Worm (Caenorhabditis elegans) whole organism, dauer: ENCODE measurements around the gene cwp-3.

Source experiments
- unc-62 ChIP-seq: sonication (generic microtip); optimal IDR thresholded peaks from 2 replicates; lab custom pipeline; 2017; ENCODE audit warnings: missing biosample characterization, missing genetic modification reagents, missing genetic modification characterization

The cwp-3 gene

ce11 chrV:4844591-4844990, 2.0 kb downstream of the cwp-3 start, which contains the start of gene abhd-5.2:
Gene abhd-5.2 (plus strand): TSS chrV:4844685.
- TF ChIP-seq unc-62 (GFP tag; lab: Kevin White, UChicago) = no peak

- TF ChIP-seq unc-62 (GFP tag; lab: Kevin White, UChicago) = no peak
Observed at ce11 chrV:4846507-4846906, 3.9 kb downstream of the cwp-3 start.

DNA sequence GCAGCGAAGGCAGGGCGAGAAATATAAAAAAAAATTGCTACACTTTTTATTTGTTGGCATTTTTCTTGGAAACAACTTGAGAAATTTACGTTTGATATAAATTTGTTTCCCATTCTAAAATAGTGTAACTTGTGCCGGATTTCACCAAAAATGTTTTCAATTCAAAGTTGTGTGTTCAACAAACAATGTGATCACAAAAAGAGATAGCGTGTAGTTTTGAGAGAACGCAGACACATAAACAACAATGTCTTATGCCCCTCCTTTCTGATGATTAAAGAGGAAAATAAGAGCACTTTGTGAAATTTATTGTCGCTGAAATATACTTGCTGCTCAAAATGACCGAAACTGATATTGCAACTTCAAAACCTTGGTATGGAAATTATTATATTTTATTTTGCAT, 4.8 kb downstream of the cwp-3 start, which contains the start of gene abhd-5.1:
Gene abhd-5.1, plus strand, starts transcription at position 230 of the 400 bp plus-strand sequence.
- no peak for TF ChIP-seq unc-62 (GFP tag; lab: Kevin White, UChicago)

DNA sequence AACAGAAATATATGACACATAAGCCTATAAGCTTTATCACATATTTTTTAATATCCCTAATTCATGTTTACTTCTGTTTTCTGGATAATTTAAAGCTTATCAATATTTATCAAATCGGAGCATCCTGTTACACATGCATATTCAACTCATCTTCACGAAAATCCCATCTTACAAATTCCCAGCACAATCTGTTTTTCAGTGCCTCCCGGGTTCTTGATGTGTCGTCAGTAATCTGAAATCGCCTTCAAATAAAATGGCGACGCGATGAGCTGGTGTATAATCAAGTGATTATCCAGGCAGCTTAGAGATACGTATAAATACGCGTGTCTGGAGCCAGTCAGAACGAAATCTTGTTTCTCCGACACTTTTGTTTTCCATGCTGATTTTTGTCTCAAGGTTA, 7.8 kb downstream of the cwp-3 start:
- no peak for TF ChIP-seq unc-62 (GFP tag; lab: Kevin White, UChicago)

ce11 chrV:4851138-4851537, 8.5 kb downstream of the cwp-3 start, which contains the start of gene nex-4:
Gene nex-4 (plus strand): TSS chrV:4851438.
- TF ChIP-seq unc-62 (GFP tag; lab: Kevin White, UChicago) = no peak

DNA sequence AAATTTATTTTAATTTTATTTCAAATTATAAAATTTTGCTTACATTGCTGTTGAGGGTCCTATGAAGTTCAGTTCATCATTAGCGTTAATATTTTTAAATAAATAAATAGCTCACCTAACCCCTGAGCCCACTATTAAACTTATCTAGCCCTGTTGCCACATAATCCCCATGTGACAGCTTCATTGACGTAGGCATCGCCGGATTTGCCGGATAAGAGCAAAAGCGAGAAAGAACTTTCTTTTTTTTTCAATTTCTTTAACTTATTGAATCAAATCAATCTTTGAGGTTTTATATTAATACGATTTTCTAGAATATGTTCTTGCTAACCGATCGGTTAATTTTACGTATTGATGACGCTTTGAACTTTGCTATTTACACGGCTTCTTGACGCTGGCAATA, 9.3 kb downstream of the cwp-3 start:
- no peak for TF ChIP-seq unc-62 (GFP tag; lab: Kevin White, UChicago)

- no peak for TF ChIP-seq unc-62 (GFP tag; lab: Kevin White, UChicago)
Observed at ce11 chrV:4857561-4857960, 14.9 kb downstream of the cwp-3 start.

DNA sequence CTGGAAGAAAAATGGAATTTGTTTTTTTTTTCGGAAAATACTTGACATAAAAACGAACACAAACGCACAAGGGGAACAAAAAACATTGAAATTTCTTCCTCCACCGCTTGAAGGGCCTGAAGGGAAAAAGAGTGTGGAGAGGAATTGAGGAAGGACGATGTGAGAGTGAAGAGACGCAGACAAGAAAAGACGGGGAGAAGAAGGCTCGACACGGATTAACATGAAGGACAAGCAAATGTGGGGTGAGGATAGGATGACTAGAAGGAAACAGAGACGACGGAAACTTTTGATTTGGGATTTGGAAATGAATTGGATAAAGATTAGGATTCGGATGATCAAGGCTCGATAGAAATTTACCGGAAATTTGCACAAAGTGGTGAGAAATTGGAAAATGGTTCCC, 17.9 kb downstream of the cwp-3 start:
- TF ChIP-seq unc-62 (GFP tag; lab: Kevin White, UChicago) = no peak

- TF ChIP-seq unc-62 (GFP tag; lab: Kevin White, UChicago) = no peak
Observed at ce11 chrV:4862737-4863136, 20.1 kb downstream of the cwp-3 start, which contains the start of gene C37H5.13. Gene C37H5.13 (minus strand): TSS chrV:4862965.

ce11 chrV:4864330-4864729, 21.7 kb downstream of the cwp-3 start:
- no peak for TF ChIP-seq unc-62 (GFP tag; lab: Kevin White, UChicago)

DNA sequence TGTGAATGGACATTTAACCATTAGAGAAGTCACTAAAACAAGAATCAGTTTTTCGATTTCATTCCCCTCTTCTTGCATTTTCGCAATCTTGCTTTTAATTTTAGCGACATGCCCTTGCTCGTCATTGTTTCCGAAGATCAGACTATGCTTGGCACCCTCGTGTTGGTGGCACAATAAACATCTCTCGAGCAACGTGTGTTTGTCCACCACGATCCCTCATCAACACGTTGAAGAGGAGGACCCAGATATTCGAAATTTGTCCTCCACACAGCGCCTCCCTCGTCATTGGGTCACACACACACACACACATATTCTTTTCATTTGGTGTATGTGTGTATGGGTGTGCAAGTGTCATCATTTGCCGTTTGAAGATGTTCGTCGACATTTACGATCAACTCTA, 22.7 kb downstream of the cwp-3 start, which contains the start of gene srd-32:
Gene srd-32, plus strand, starts transcription at position 301 of the 400 bp plus-strand sequence.
- TF ChIP-seq unc-62 (GFP tag; lab: Kevin White, UChicago) = no peak

ce11 chrV:4867535-4867934, 24.9 kb downstream of the cwp-3 start:
- no peak for TF ChIP-seq unc-62 (GFP tag; lab: Kevin White, UChicago)

DNA sequence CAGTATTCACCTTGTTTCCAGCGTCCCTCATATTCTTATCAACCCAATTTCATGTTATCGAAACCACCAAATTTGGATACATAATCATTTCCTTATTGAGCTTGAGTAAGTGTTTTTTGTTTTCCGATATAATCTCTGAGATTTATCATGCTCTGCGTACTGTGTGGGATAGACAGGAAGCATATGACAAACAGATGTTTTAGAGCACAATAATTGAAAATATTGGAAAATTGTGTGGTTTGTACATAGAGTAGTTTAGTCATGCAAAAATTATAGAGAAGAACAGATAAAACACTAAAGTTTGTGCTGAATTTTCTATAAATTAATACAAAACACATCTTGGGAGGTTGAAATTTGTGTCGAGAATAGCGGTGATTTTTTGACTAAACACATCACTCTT, 26.1 kb downstream of the cwp-3 start:
- TF ChIP-seq unc-62 (GFP tag; lab: Kevin White, UChicago) = no peak

DNA sequence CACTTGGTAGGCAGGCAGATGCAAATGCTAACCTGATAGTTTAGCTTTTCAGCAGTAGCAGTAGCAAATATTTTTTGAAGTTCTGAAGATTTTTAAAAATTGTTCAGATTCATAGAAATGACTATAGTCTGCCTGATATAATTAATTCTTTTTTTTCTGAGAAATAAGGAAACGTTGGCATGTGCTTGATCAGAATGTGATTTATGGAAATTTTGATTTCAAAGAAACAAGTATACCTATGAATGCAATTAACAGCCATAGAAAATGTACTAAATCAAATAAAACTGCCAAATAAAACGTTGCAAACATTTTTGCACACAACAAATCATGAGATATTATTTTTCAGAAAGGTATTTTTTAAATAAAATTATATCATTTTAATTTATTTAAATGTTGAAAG, 28.0 kb downstream of the cwp-3 start:
- no peak for TF ChIP-seq unc-62 (GFP tag; lab: Kevin White, UChicago)

DNA sequence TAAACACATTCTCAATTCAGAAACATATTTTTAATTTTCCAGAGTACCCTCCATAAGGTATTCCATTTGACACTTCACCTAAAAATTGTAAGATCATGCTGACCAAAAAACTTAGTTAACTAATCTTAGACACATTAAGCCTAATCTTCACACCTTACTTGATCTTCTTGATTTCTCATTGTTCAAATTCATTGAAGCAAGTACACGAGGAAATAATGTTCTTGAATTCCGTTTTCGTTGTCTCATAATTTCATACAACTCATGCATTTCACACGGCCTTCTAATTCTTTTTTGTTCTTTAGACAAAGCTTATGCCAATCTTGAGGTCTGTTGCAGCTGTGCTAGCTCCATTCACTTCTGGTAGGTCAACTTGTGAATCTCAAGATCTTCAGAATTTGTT, 29.4 kb downstream of the cwp-3 start, which contains the start of gene srd-33:
Gene srd-33, plus strand, starts transcription at position 301 of the 400 bp plus-strand sequence.
- TF ChIP-seq unc-62 (GFP tag; lab: Kevin White, UChicago) = no peak

- no peak for TF ChIP-seq unc-62 (GFP tag; lab: Kevin White, UChicago)
Observed at ce11 chrV:4877587-4877986, 35.0 kb downstream of the cwp-3 start, which contains the start of gene T19H12.6. Gene T19H12.6 (minus strand): TSS chrV:4877687.

DNA sequence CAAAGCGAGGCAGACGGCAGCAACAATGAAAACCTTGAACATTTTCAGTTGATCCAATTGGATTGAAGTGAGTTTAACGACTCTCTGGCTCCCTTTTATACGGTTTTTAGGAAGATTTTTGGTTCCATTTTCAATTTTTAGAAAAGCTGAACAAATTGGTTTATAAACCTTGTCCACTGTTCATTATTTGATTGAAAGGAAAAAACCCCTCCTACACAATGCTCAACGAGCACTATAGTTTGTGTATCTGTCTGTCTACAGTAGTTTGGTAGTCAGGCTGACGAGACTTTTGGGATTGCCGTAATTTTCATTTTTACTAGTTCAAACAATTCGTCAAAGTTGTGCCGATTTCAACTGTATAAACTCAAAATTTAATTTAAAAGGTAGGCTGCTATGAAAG, 36.6 kb downstream of the cwp-3 start, which contains the start of gene T19H12.15:
Gene T19H12.15, minus strand, starts transcription at position 101 of the 400 bp plus-strand sequence.
- no peak for TF ChIP-seq unc-62 (GFP tag; lab: Kevin White, UChicago)
